Worm (Caenorhabditis elegans) whole organism, L1 larva: ENCODE data around the gene F46E10.2.

Experiments used
- C16A3.4 ChIP-seq: fragments of 150-350 bp; optimal IDR thresholded peaks from 2 replicates; lab custom pipeline; 2014; ENCODE audit warnings: missing biosample characterization, missing genetic modification characterization
- alr-1 ChIP-seq: fragments of 200-800 bp; sonication (Bioruptor generic); optimal IDR thresholded peaks from 2 replicates; lab custom pipeline; 2018; ENCODE audit warnings: borderline replicate concordance, mild to moderate bottlenecking, missing genetic modification characterization, missing compliant biosample characterization
- aly-2 ChIP-seq: fragments of 150-350 bp; optimal IDR thresholded peaks from 2 replicates; lab custom pipeline; 2014; ENCODE audit warnings: missing biosample characterization, missing genetic modification characterization
- ama-1 ChIP-seq: fragments of 150-350 bp; optimal IDR thresholded peaks from 2 replicates; lab custom pipeline; 2014
- blmp-1 ChIP-seq: fragments of 150-350 bp; optimal IDR thresholded peaks from 2 replicates; lab custom pipeline; 2014; ENCODE audit warnings: missing biosample characterization, missing genetic modification characterization
- ces-1 ChIP-seq: fragments of 150-350 bp; optimal IDR thresholded peaks from 2 replicates; lab custom pipeline; 2014; ENCODE audit warnings: missing biosample characterization, missing genetic modification reagents, missing genetic modification characterization
- dpl-1 ChIP-seq, 3 experiments: fragments of 150-350 bp in 2 of 3; sonication (generic microtip) in 1 of 3; optimal IDR thresholded peaks; 2 replicates each; lab custom pipeline; 2014 to 2017; ENCODE audit warnings: missing biosample characterization in 3 of 3, missing genetic modification characterization in 3 of 3, missing genetic modification reagents in 3 of 3
- efl-1 ChIP-seq, 4 experiments: fragments of 150-350 bp; optimal IDR thresholded peaks in 3 of 4; peaks in 1 of 4; 1 replicate in 1 of 4; 2 replicates in 3 of 4; lab custom pipeline; 2014; ENCODE audit warnings: missing biosample characterization in 2 of 4, missing genetic modification characterization in 2 of 4, missing genetic modification reagents in 2 of 4
- efl-3 ChIP-seq: fragments of 200-800 bp; sonication (Bioruptor generic); optimal IDR thresholded peaks from 2 replicates; lab custom pipeline; 2018; ENCODE audit warnings: mild to moderate bottlenecking, missing genetic modification characterization, missing compliant biosample characterization
- elt-3 ChIP-seq, 6 experiments: fragments of 150-350 bp in 1 of 6; sonication (generic microtip); optimal IDR thresholded peaks; 2 replicates each; lab custom pipeline; 2017 to 2018; ENCODE audit warnings: missing biosample characterization in 6 of 6, missing genetic modification characterization in 6 of 6, inconsistent platforms in 1 of 6
- fkh-8 ChIP-seq: sonication (generic microtip); optimal IDR thresholded peaks from 2 replicates; lab custom pipeline; 2016; ENCODE audit warnings: mild to moderate bottlenecking, missing genetic modification characterization, missing compliant biosample characterization
- fos-1 ChIP-seq: fragments of 150-350 bp; optimal IDR thresholded peaks from 2 replicates; lab custom pipeline; 2014; ENCODE audit warnings: missing biosample characterization, missing genetic modification characterization
- hlh-17 ChIP-seq: fragments of 200-800 bp; sonication (Bioruptor generic); optimal IDR thresholded peaks from 2 replicates; lab custom pipeline; 2018; ENCODE audit warnings: missing genetic modification characterization, mild to moderate bottlenecking, missing compliant biosample characterization, moderate library complexity, borderline replicate concordance
- hpl-2 ChIP-seq: fragments of 150-350 bp; optimal IDR thresholded peaks from 2 replicates; lab custom pipeline; 2014; ENCODE audit warnings: missing biosample characterization, missing genetic modification reagents, missing genetic modification characterization
- lin-14 ChIP-seq: fragments of 200-800 bp; sonication (Bioruptor generic); optimal IDR thresholded peaks from 2 replicates; lab custom pipeline; 2018; ENCODE audit warnings: mild to moderate bottlenecking, missing genetic modification characterization, moderate library complexity, missing compliant biosample characterization
- lin-35 ChIP-seq, 2 experiments: fragments of 150-350 bp; optimal IDR thresholded peaks; 2 replicates each; lab custom pipeline; 2014; ENCODE audit warnings: missing biosample characterization in 2 of 2, missing genetic modification characterization in 2 of 2, missing genetic modification reagents in 2 of 2
- lsy-2 ChIP-seq, 2 experiments: fragments of 150-350 bp; optimal IDR thresholded peaks; 2 replicates each; lab custom pipeline; 2014; ENCODE audit warnings: missing biosample characterization in 2 of 2, missing genetic modification characterization in 2 of 2
- mdl-1 ChIP-seq, 2 experiments: fragments of 150-350 bp; optimal IDR thresholded peaks; 2 replicates each; lab custom pipeline; 2014 to 2017; ENCODE audit warnings: missing biosample characterization in 2 of 2, missing genetic modification characterization in 2 of 2, inconsistent platforms in 1 of 2
- mep-1 ChIP-seq: fragments of 150-350 bp; optimal IDR thresholded peaks from 2 replicates; lab custom pipeline; 2014; ENCODE audit warnings: missing biosample characterization, missing genetic modification characterization
- nhr-19 ChIP-seq: fragments of 200-800 bp; sonication (Bioruptor generic); conservative IDR thresholded peaks from 2 replicates; pipeline ENCODE4 v1.3.6; 2022; ENCODE audit warnings: missing genetic modification characterization, missing compliant biosample characterization
- nhr-20 ChIP-seq: sonication (generic microtip); optimal IDR thresholded peaks from 2 replicates; lab custom pipeline; 2016; ENCODE audit warnings: mild to moderate bottlenecking, missing genetic modification characterization, missing compliant biosample characterization
- nhr-71 ChIP-seq: sonication (generic microtip); optimal IDR thresholded peaks from 2 replicates; lab custom pipeline; 2016; ENCODE audit warnings: mild to moderate bottlenecking, missing genetic modification characterization, moderate library complexity, missing compliant biosample characterization
- nhr-77 ChIP-seq: fragments of 150-350 bp; optimal IDR thresholded peaks from 2 replicates; lab custom pipeline; 2014; ENCODE audit warnings: missing biosample characterization, missing genetic modification characterization
- nhr-85 ChIP-seq: sonication (generic microtip); peaks from one replicate; lab custom pipeline; 2016; ENCODE audit warnings: missing genetic modification characterization, inconsistent platforms, missing compliant biosample characterization
- nhr-90 ChIP-seq: sonication (generic microtip); optimal IDR thresholded peaks from 2 replicates; lab custom pipeline; 2016; ENCODE audit warnings: mild to moderate bottlenecking, missing genetic modification characterization, missing compliant biosample characterization; ENCODE audit not compliant: poor library complexity
- pqm-1 ChIP-seq: sonication (generic microtip); optimal IDR thresholded peaks from 3 replicates; lab custom pipeline; 2017; ENCODE audit warnings: missing biosample characterization, missing genetic modification characterization
- skn-1 ChIP-seq: fragments of 150-350 bp; optimal IDR thresholded peaks from 2 replicates; lab custom pipeline; 2014; ENCODE audit warnings: missing biosample characterization, missing genetic modification characterization
- snpc-4 ChIP-seq: fragments of 150-350 bp; optimal IDR thresholded peaks from 2 replicates; lab custom pipeline; 2014; ENCODE audit warnings: missing biosample characterization, missing genetic modification characterization
- snu-23 ChIP-seq: sonication (generic microtip); optimal IDR thresholded peaks from 2 replicates; lab custom pipeline; 2016; ENCODE audit warnings: missing genetic modification characterization, missing compliant biosample characterization
- sox-4 ChIP-seq: sonication (generic microtip); optimal IDR thresholded peaks from 2 replicates; lab custom pipeline; 2016; ENCODE audit warnings: missing genetic modification characterization, missing compliant biosample characterization
- sup-37 ChIP-seq: fragments of 200-800 bp; sonication (Bioruptor generic); optimal IDR thresholded peaks from 2 replicates; lab custom pipeline; 2018; ENCODE audit warnings: mild to moderate bottlenecking, missing genetic modification characterization, missing compliant biosample characterization
- unc-130 ChIP-seq: fragments of 150-350 bp; optimal IDR thresholded peaks from 2 replicates; lab custom pipeline; 2017; ENCODE audit warnings: missing biosample characterization, missing genetic modification characterization, inconsistent platforms
- unc-30 ChIP-seq: sonication (generic microtip); optimal IDR thresholded peaks from 2 replicates; lab custom pipeline; 2017; ENCODE audit warnings: missing biosample characterization, missing genetic modification characterization
- xbp-1 ChIP-seq: sonication (generic microtip); optimal IDR thresholded peaks from 2 replicates; lab custom pipeline; 2016; ENCODE audit warnings: missing genetic modification characterization, missing compliant biosample characterization
- ztf-11 ChIP-seq, 2 experiments: sonication (generic microtip); optimal IDR thresholded peaks; 2 replicates each; lab custom pipeline; 2016 to 2017; ENCODE audit warnings: missing genetic modification characterization in 2 of 2, missing biosample characterization in 1 of 2, missing compliant biosample characterization in 1 of 2
- ztf-4 ChIP-seq: fragments of 150-350 bp; optimal IDR thresholded peaks from 2 replicates; lab custom pipeline; 2014; ENCODE audit warnings: missing biosample characterization, missing genetic modification characterization

The F46E10.2 gene

ce11 chrV:6541875-6542274, 21.6 kb downstream of the F46E10.2 start:
- no peak for TF ChIP-seq fkh-8 (tag; lab: Kevin White, UChicago)
- peak; percentile 2 for TF ChIP-seq C16A3.4
- TF ChIP-seq nhr-77 (tag; lab: Kevin White, UChicago) = no peak
- no peak for TF ChIP-seq ama-1
- TF ChIP-seq dpl-1 (GFP tag; optimal IDR thresholded peaks at IDR 0.05; lab: Kevin White, UChicago) = peak in 1 of 3 experiments; percentile 12
- TF ChIP-seq lin-35 (GFP tag; optimal IDR thresholded peaks at IDR 0.05; lab: Kevin White, UChicago) = no peak
- no peak for TF ChIP-seq aly-2 (tag; lab: Kevin White, UChicago)
- no peak for TF ChIP-seq snpc-4 (tag; lab: Kevin White, UChicago)
- TF ChIP-seq nhr-85 (tag; lab: Kevin White, UChicago) = no peak
- TF ChIP-seq efl-1 (optimal IDR thresholded peaks at IDR 0.05; lab: Kevin White, UChicago) = no peak
- peak in 1 of 2 experiments; percentile 77 for TF ChIP-seq efl-1 (GFP tag; optimal IDR thresholded peaks at IDR 0.05 in 1 of 2; lab: Kevin White, UChicago)
- peak in 1 of 2 experiments; percentile 22 for TF ChIP-seq mdl-1 (tag; optimal IDR thresholded peaks at IDR 0.05; lab: Kevin White, UChicago)
- peak; percentile 32 for TF ChIP-seq nhr-71 (tag; lab: Kevin White, UChicago)
- TF ChIP-seq nhr-90 (tag; lab: Kevin White, UChicago) = peak; percentile 4
- TF ChIP-seq sox-4 (tag; lab: Kevin White, UChicago) = no peak
- TF ChIP-seq blmp-1 (tag; lab: Kevin White, UChicago) = peak; percentile 63
- TF ChIP-seq xbp-1 (tag; lab: Kevin White, UChicago) = no peak
- TF ChIP-seq mep-1 (tag; lab: Kevin White, UChicago) = peak; percentile 11
- TF ChIP-seq lsy-2 (tag; optimal IDR thresholded peaks at IDR 0.05; lab: Kevin White, UChicago) = peak in 1 of 2 experiments; percentile 38
- TF ChIP-seq ztf-11 (tag; optimal IDR thresholded peaks at IDR 0.05; lab: Kevin White, UChicago) = no peak
- no peak for TF ChIP-seq pqm-1 (tag; lab: Kevin White, UChicago)
- no peak for TF ChIP-seq alr-1
- no peak for TF ChIP-seq unc-130 (tag; lab: Kevin White, UChicago)
- peak in 1 of 6 experiments; percentile 48 for TF ChIP-seq elt-3 (tag; optimal IDR thresholded peaks at IDR 0.05; lab: Kevin White, UChicago)
- TF ChIP-seq lin-14 = peak; percentile 80
- peak; percentile 44 for TF ChIP-seq skn-1
- TF ChIP-seq nhr-20 = peak; percentile 49
- no peak for TF ChIP-seq ztf-4
- TF ChIP-seq ces-1 (GFP tag; lab: Kevin White, UChicago) = no peak
- peak; percentile 47 for TF ChIP-seq snu-23 (GFP tag; lab: Kevin White, UChicago)
- TF ChIP-seq, all 84 proteins: peak for 14

ce11 chrV:6544999-6545398, 24.8 kb downstream of the F46E10.2 start:
- TF ChIP-seq unc-130 (tag; lab: Kevin White, UChicago) (no peak), blmp-1 (tag; lab: Kevin White, UChicago) (peak; percentile 37), nhr-20 (peak; percentile 41), snu-23 (GFP tag; lab: Kevin White, UChicago) (peak; percentile 42), nhr-71 (tag; lab: Kevin White, UChicago) (peak; percentile 6), nhr-90 (tag; lab: Kevin White, UChicago) (peak; percentile 28), nhr-19 (GFP tag; lab: Robert Waterston, UW) (no peak), hpl-2 (GFP tag; lab: Kevin White, UChicago) (no peak), ama-1 (no peak), sup-37 (no peak), aly-2 (tag; lab: Kevin White, UChicago) (no peak), sox-4 (tag; lab: Kevin White, UChicago) (no peak), lin-14 (peak; percentile 77), fos-1 (tag; lab: Kevin White, UChicago) (no peak), mep-1 (tag; lab: Kevin White, UChicago) (peak; percentile 40), hlh-17 (GFP tag; lab: Kevin White, UChicago) (no peak), xbp-1 (tag; lab: Kevin White, UChicago) (no peak), efl-3 (GFP tag; lab: Kevin White, UChicago) (no peak)

- TF ChIP-seq lin-35 (GFP tag; optimal IDR thresholded peaks at IDR 0.05; lab: Kevin White, UChicago) (peak in 1 of 2 experiments; percentile 12), unc-30 (no peak), efl-1 (optimal IDR thresholded peaks at IDR 0.05; lab: Kevin White, UChicago) (no peak), efl-1 (GFP tag; optimal IDR thresholded peaks at IDR 0.05 in 1 of 2; lab: Kevin White, UChicago) (peak in 1 of 2 experiments; percentile 35)
- TF ChIP-seq, all 84 proteins: peak for 2
These were observed 26.4 kb downstream of the F46E10.2 start, which contains the start of gene dre-1 for ce11 chrV:6546450-6547171. Gene dre-1, minus strand, starts transcription at chrV:6546500.
